Worm (Caenorhabditis elegans): ENCODE data around the gene cpt-5.

DNA sequence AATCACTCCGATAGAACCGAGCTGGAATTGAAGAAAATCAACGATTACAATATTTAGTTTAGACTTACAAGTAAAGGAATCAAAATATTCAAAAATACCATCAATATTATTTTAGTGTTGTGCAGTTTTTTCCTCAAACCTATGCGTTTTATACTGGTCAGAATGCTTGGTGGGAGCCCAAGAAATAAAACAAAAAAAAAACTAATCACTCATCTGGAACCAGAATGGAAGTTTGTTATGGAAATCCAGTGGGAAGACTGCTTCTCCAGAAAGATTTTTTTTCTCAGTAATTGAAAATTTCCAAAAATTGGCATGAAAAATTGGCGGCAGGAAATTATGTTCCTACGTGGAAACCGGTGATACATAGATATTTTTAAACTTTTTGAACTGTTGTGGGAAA lies 16.6 kb upstream of the cpt-5 start, which contains the start of gene srx-134:
- TF ChIP-seq scrt-1 (GFP tag; IDR thresholded peaks at IDR 0.05) (no peak), ets-7 (tag; optimal IDR thresholded peaks at IDR 0.05) (no peak), ama-1 (optimal IDR thresholded peaks at IDR 0.05) (no peak), pes-1 (GFP tag; IDR thresholded peaks at IDR 0.05) (no peak), sea-1 (GFP tag; conservative IDR thresholded peaks at IDR 0.05) (no peak), aly-1 (tag; optimal IDR thresholded peaks at IDR 0.05) (no peak), hmbx-1 (tag; optimal IDR thresholded peaks at IDR 0.05) (no peak)
